Worm (Caenorhabditis elegans) whole organism, L4 larva: ENCODE results near the gene hipr-1.

Experiments used
- Y75B8A.6 ChIP-seq: fragments of 200-800 bp; sonication (Bioruptor generic); IDR thresholded peaks from 2 replicates; pipeline ENCODE4 v1.3.6; 2022; ENCODE audit warnings: missing genetic modification reagents, missing genetic modification characterization, missing compliant biosample characterization
- ZK337.2 ChIP-seq: fragments of 200-800 bp; sonication (Bioruptor generic); IDR thresholded peaks from 2 replicates; pipeline ENCODE4 v1.3.6; 2022; ENCODE audit warnings: missing genetic modification reagents, missing genetic modification characterization, missing compliant biosample characterization
- ZK546.5 ChIP-seq, 2 experiments: sonication (generic microtip); optimal IDR thresholded peaks; 2 replicates each; lab custom pipeline; 2017; ENCODE audit warnings: missing biosample characterization in 2 of 2, missing genetic modification characterization in 2 of 2
- aha-1 ChIP-seq: fragments of 150-350 bp; peaks from one replicate; lab custom pipeline; 2014; ENCODE audit warnings: missing biosample characterization, missing genetic modification characterization
- aly-2 ChIP-seq: sonication (generic microtip); optimal IDR thresholded peaks from 2 replicates; lab custom pipeline; 2018; ENCODE audit warnings: missing biosample characterization, missing genetic modification characterization
- ama-1 ChIP-seq: fragments of 150-350 bp; optimal IDR thresholded peaks from 2 replicates; lab custom pipeline; 2014; ENCODE audit warnings: inconsistent platforms, mixed read lengths
- arid-1 ChIP-seq: fragments of 200-800 bp; sonication (Bioruptor generic); conservative IDR thresholded peaks from 2 replicates; pipeline ENCODE4 v1.3.6; 2022; ENCODE audit warnings: missing genetic modification reagents, missing genetic modification characterization, missing compliant biosample characterization
- attf-4 ChIP-seq: sonication (generic microtip); optimal IDR thresholded peaks from 3 replicates; lab custom pipeline; 2017; ENCODE audit warnings: missing biosample characterization, missing genetic modification characterization
- ceh-32 ChIP-seq: sonication (generic microtip); optimal IDR thresholded peaks from 2 replicates; lab custom pipeline; 2016; ENCODE audit warnings: mild to moderate bottlenecking, missing genetic modification characterization, missing compliant biosample characterization; ENCODE audit not compliant: poor library complexity
- ces-1 ChIP-seq: fragments of 150-350 bp; sonication (generic microtip); optimal IDR thresholded peaks from 4 replicates; lab custom pipeline; 2014; ENCODE audit warnings: missing biosample characterization, missing genetic modification reagents, missing genetic modification characterization
- ctbp-1 ChIP-seq: fragments of 200-800 bp; sonication (Bioruptor generic); IDR thresholded peaks from 2 replicates; pipeline ENCODE4 v1.3.6; 2022; ENCODE audit warnings: missing genetic modification reagents, missing genetic modification characterization, missing compliant biosample characterization
- daf-16 ChIP-seq, 3 experiments: sonication (generic microtip); optimal IDR thresholded peaks; 2 replicates each; lab custom pipeline; 2016 to 2017; ENCODE audit warnings: missing genetic modification characterization in 3 of 3, missing genetic modification reagents in 3 of 3, mild to moderate bottlenecking in 2 of 3, missing compliant biosample characterization in 2 of 3, missing biosample characterization in 1 of 3, moderate library complexity in 1 of 3
- dve-1 ChIP-seq: sonication (generic microtip); optimal IDR thresholded peaks from 2 replicates; lab custom pipeline; 2017; ENCODE audit warnings: antibody characterized with exemption, mild to moderate bottlenecking, missing genetic modification characterization, missing compliant biosample characterization; ENCODE audit not compliant: insufficient read depth
- egl-27 ChIP-seq: sonication (generic microtip); optimal IDR thresholded peaks from 3 replicates; lab custom pipeline; 2017; ENCODE audit warnings: missing biosample characterization, missing genetic modification reagents, missing genetic modification characterization
- egl-43 ChIP-seq: fragments of 200-800 bp; sonication (Bioruptor generic); IDR thresholded peaks from 2 replicates; pipeline ENCODE4 v1.3.6; 2022; ENCODE audit warnings: missing genetic modification reagents, missing genetic modification characterization, missing compliant biosample characterization
- gei-8 ChIP-seq: fragments of 200-800 bp; sonication (Bioruptor generic); optimal IDR thresholded peaks from 2 replicates; lab custom pipeline; 2018; ENCODE audit warnings: mild to moderate bottlenecking, missing genetic modification characterization, missing compliant biosample characterization
- hif-1 ChIP-seq, 2 experiments: sonication (generic microtip); optimal IDR thresholded peaks; 2 replicates each; lab custom pipeline; 2016 to 2017; ENCODE audit warnings: missing compliant biosample characterization in 2 of 2, missing genetic modification characterization in 2 of 2, missing genetic modification reagents in 2 of 2, missing genotype in 2 of 2, mild to moderate bottlenecking in 1 of 2
- hmg-1.1 ChIP-seq: fragments of 200-800 bp; sonication (Bioruptor generic); IDR thresholded peaks from 2 replicates; pipeline ENCODE4 v1.3.6; 2022; ENCODE audit warnings: missing genetic modification reagents, missing genetic modification characterization, missing compliant biosample characterization
- lin-29 ChIP-seq: fragments of 200-800 bp; sonication (Bioruptor generic); IDR thresholded peaks from 2 replicates; pipeline ENCODE4 v1.3.6; 2022; ENCODE audit warnings: missing genetic modification reagents, missing genetic modification characterization, missing compliant biosample characterization
- lin-38 ChIP-seq: fragments of 200-800 bp; sonication (Bioruptor generic); IDR thresholded peaks from 2 replicates; pipeline ENCODE4 v1.3.6; 2022; ENCODE audit warnings: missing genetic modification reagents, missing genetic modification characterization, missing compliant biosample characterization
- lin-39 ChIP-seq: fragments of 150-350 bp; optimal IDR thresholded peaks from 2 replicates; lab custom pipeline; 2014; ENCODE audit warnings: missing biosample characterization, missing genetic modification reagents, missing genetic modification characterization
- lsy-2 ChIP-seq, 2 experiments: fragments of 150-350 bp in 1 of 2; sonication (generic microtip) in 1 of 2; optimal IDR thresholded peaks; 2 replicates each; lab custom pipeline; 2014 to 2017; ENCODE audit warnings: missing biosample characterization in 2 of 2, missing genetic modification characterization in 2 of 2
- madf-9 ChIP-seq: fragments of 200-800 bp; sonication (Bioruptor generic); conservative IDR thresholded peaks from 2 replicates; pipeline ENCODE4 v1.3.6; 2022; ENCODE audit warnings: missing genetic modification reagents, missing genetic modification characterization, missing compliant biosample characterization
- mdl-1 ChIP-seq, 2 experiments: fragments of 150-350 bp in 1 of 2; sonication (generic microtip) in 1 of 2; optimal IDR thresholded peaks; 2 replicates each; lab custom pipeline; 2014 to 2017; ENCODE audit warnings: missing biosample characterization in 2 of 2, missing genetic modification characterization in 2 of 2
- mdt-29 ChIP-seq: fragments of 200-800 bp; sonication (Bioruptor generic); IDR thresholded peaks from 2 replicates; pipeline ENCODE4 v1.3.6; 2022; ENCODE audit warnings: missing genetic modification reagents, missing genetic modification characterization, missing compliant biosample characterization
- mxl-3 ChIP-seq: fragments of 200-800 bp; sonication (Bioruptor generic); optimal IDR thresholded peaks from 2 replicates; lab custom pipeline; 2018; ENCODE audit warnings: mild to moderate bottlenecking, missing genetic modification characterization, missing compliant biosample characterization
- nhr-10 ChIP-seq: fragments of 150-350 bp; optimal IDR thresholded peaks from 2 replicates; lab custom pipeline; 2014; ENCODE audit warnings: missing biosample characterization, missing genetic modification characterization
- nhr-111 ChIP-seq: fragments of 200-800 bp; sonication (Bioruptor generic); optimal IDR thresholded peaks from 2 replicates; lab custom pipeline; 2018; ENCODE audit warnings: mild to moderate bottlenecking, missing genetic modification characterization, missing compliant biosample characterization
- nhr-28 ChIP-seq: fragments of 150-350 bp; optimal IDR thresholded peaks from 2 replicates; lab custom pipeline; 2014; ENCODE audit warnings: missing biosample characterization, missing genetic modification characterization
- nhr-42 ChIP-seq: fragments of 200-800 bp; sonication (Bioruptor generic); IDR thresholded peaks from 2 replicates; pipeline ENCODE4 v1.3.6; 2022; ENCODE audit warnings: missing genetic modification characterization, missing compliant biosample characterization
- nhr-48 ChIP-seq: sonication (generic microtip); optimal IDR thresholded peaks from 2 replicates; lab custom pipeline; 2016; ENCODE audit warnings: mild to moderate bottlenecking, missing genetic modification characterization, missing compliant biosample characterization
- nhr-76 ChIP-seq: fragments of 150-350 bp; optimal IDR thresholded peaks from 2 replicates; lab custom pipeline; 2014; ENCODE audit warnings: missing biosample characterization, missing genetic modification characterization
- php-3 ChIP-seq: fragments of 200-800 bp; sonication (Bioruptor generic); IDR thresholded peaks from 2 replicates; pipeline ENCODE4 v1.3.6; 2022; ENCODE audit warnings: missing genetic modification reagents, missing genetic modification characterization, missing compliant biosample characterization
- pqm-1 ChIP-seq: sonication (generic microtip); optimal IDR thresholded peaks from 2 replicates; lab custom pipeline; 2017; ENCODE audit warnings: missing biosample characterization, missing genetic modification characterization
- rbr-2 ChIP-seq: sonication (generic microtip); optimal IDR thresholded peaks from 2 replicates; lab custom pipeline; 2016; ENCODE audit warnings: missing genotype, missing genetic modification characterization, missing compliant biosample characterization
- saeg-2 ChIP-seq: fragments of 200-800 bp; sonication (Bioruptor generic); IDR thresholded peaks from 2 replicates; pipeline ENCODE4 v1.3.6; 2022; ENCODE audit warnings: missing genetic modification reagents, missing genetic modification characterization, missing compliant biosample characterization
- set-16 ChIP-seq: fragments of 200-800 bp; sonication (Bioruptor generic); IDR thresholded peaks from 2 replicates; pipeline ENCODE4 v1.3.6; 2022; ENCODE audit warnings: missing genetic modification reagents, missing genetic modification characterization, missing compliant biosample characterization
- snpc-1.2 ChIP-seq: fragments of 200-800 bp; sonication (Bioruptor generic); IDR thresholded peaks from 2 replicates; pipeline ENCODE4 v1.3.6; 2022; ENCODE audit warnings: missing genetic modification reagents, missing genetic modification characterization, missing compliant biosample characterization
- unc-130 ChIP-seq: sonication (generic microtip); optimal IDR thresholded peaks from 2 replicates; lab custom pipeline; 2016; ENCODE audit warnings: missing genetic modification reagents, missing genetic modification characterization, missing compliant biosample characterization
- unc-62 ChIP-seq, 3 experiments: fragments of 150-350 bp in 1 of 3; sonication (generic microtip); optimal IDR thresholded peaks in 2 of 3; peaks in 1 of 3; 1 replicate in 1 of 3; 2 replicates in 2 of 3; lab custom pipeline; 2014 to 2017; ENCODE audit warnings: missing biosample characterization in 3 of 3, missing genetic modification characterization in 3 of 3, missing genetic modification reagents in 3 of 3, missing genotype in 1 of 3
- vab-7 ChIP-seq: fragments of 200-800 bp; sonication (Bioruptor generic); IDR thresholded peaks from 2 replicates; pipeline ENCODE4 v1.3.6; 2022; ENCODE audit warnings: missing genetic modification reagents, missing genetic modification characterization, missing compliant biosample characterization
- zag-1 ChIP-seq: fragments of 150-350 bp; optimal IDR thresholded peaks from 2 replicates; lab custom pipeline; 2014; ENCODE audit warnings: missing biosample characterization, missing genetic modification characterization
- ztf-11 ChIP-seq: fragments of 150-350 bp; optimal IDR thresholded peaks from 2 replicates; lab custom pipeline; 2014; ENCODE audit warnings: missing biosample characterization, missing genetic modification characterization
- ztf-7 ChIP-seq: fragments of 150-350 bp; optimal IDR thresholded peaks from 2 replicates; lab custom pipeline; 2014; ENCODE audit warnings: missing biosample characterization, missing genetic modification characterization

Gene hipr-1

ce11 chrIII:8726019-8726894 is 6.3 kb downstream of the hipr-1 start:
- TF ChIP-seq zag-1: no peak
- TF ChIP-seq aha-1 (tag; lab: Kevin White, UChicago): peak; percentile 60
- TF ChIP-seq dve-1: no peak
- no peak for TF ChIP-seq nhr-111 (GFP tag; lab: Kevin White, UChicago)
- TF ChIP-seq unc-62 (GFP tag; optimal IDR thresholded peaks at IDR 0.05 in 1 of 2; lab: Kevin White, UChicago): peak in 1 of 2 experiments; percentile 98
- no peak for TF ChIP-seq unc-62 (tag; optimal IDR thresholded peaks at IDR 0.05; lab: Kevin White, UChicago)
- no peak for TF ChIP-seq ztf-7 (tag; lab: Kevin White, UChicago)
- no peak for TF ChIP-seq set-16 (GFP tag; lab: Robert Waterston, UW)
- TF ChIP-seq, all 104 proteins: peak for 2

ce11 chrIII:8731310-8731709 is 11.3 kb downstream of the hipr-1 start, which contains the start of gene ZK370.4:
TSS of gene ZK370.4 (minus strand) at chrIII:8731410.
- TF ChIP-seq dve-1 (no peak), ces-1 (GFP tag; lab: Kevin White, UChicago) (no peak), vab-7 (no peak), lin-38 (GFP tag; lab: Robert Waterston, UW) (no peak), aha-1 (tag; lab: Kevin White, UChicago) (peak; percentile 89), unc-130 (GFP tag; lab: Kevin White, UChicago) (no peak), egl-43 (GFP tag; lab: Robert Waterston, UW) (no peak)

ce11 chrIII:8731973-8732372 is 12.0 kb downstream of the hipr-1 start:
- TF ChIP-seq gei-8 (GFP tag; lab: Kevin White, UChicago) (no peak), unc-130 (GFP tag; lab: Kevin White, UChicago) (no peak), mdl-1 (tag; optimal IDR thresholded peaks at IDR 0.05; lab: Kevin White, UChicago) (peak; percentile 56 to 84), daf-16 (GFP tag; optimal IDR thresholded peaks at IDR 0.05; lab: Kevin White, UChicago) (no peak), daf-16 (tag; optimal IDR thresholded peaks at IDR 0.05; lab: Kevin White, UChicago) (no peak), hmg-1.1 (GFP tag; lab: Robert Waterston, UW) (no peak), mdt-29 (no peak), nhr-28 (tag; lab: Kevin White, UChicago) (peak; percentile 64), ceh-32 (no peak), snpc-1.2 (GFP tag; lab: Robert Waterston, UW) (no peak), lin-29 (no peak), set-16 (GFP tag; lab: Robert Waterston, UW) (no peak), ztf-11 (tag; lab: Kevin White, UChicago) (no peak), lin-39 (no peak), attf-4 (tag; lab: Kevin White, UChicago) (no peak), Y75B8A.6 (GFP tag; lab: Robert Waterston, UW) (no peak), ztf-7 (tag; lab: Kevin White, UChicago) (no peak), rbr-2 (tag; lab: Kevin White, UChicago) (no peak), arid-1 (GFP tag; lab: Robert Waterston, UW) (no peak), egl-27 (tag; lab: Kevin White, UChicago) (no peak), madf-9 (GFP tag; lab: Robert Waterston, UW) (0 out of 2 replicates have a peak, but pooled peaks have one; percentile 2), pqm-1 (tag; lab: Kevin White, UChicago) (no peak), ctbp-1 (GFP tag; lab: Robert Waterston, UW) (peak; percentile 35; the same call in 1 of the 2 replicates), ZK546.5 (tag; optimal IDR thresholded peaks at IDR 0.05; lab: Kevin White, UChicago) (no peak), vab-7 (no peak), ces-1 (GFP tag; lab: Kevin White, UChicago) (no peak), hif-1 (tag; optimal IDR thresholded peaks at IDR 0.05; lab: Kevin White, UChicago) (no peak), lin-38 (GFP tag; lab: Robert Waterston, UW) (no peak), ama-1 (no peak), lsy-2 (tag; optimal IDR thresholded peaks at IDR 0.05; lab: Kevin White, UChicago) (peak in 1 of 2 experiments; percentile 23), saeg-2 (GFP tag; lab: Robert Waterston, UW) (no peak), nhr-10 (tag; lab: Kevin White, UChicago) (no peak), nhr-48 (peak; percentile 19), php-3 (no peak), aly-2 (no peak), ZK337.2 (GFP tag; lab: Robert Waterston, UW) (no peak), nhr-42 (GFP tag; lab: Robert Waterston, UW) (no peak), mxl-3 (GFP tag; lab: Kevin White, UChicago) (peak; percentile 91), nhr-76 (tag; lab: Kevin White, UChicago) (no peak)
